Worm (Caenorhabditis elegans) whole organism, mixed stage, embryonic: ENCODE measurements around the gene fbxa-199.

Source experiments
- ceh-83 ChIP-seq: fragments of 200-800 bp; sonication (Bioruptor generic); optimal IDR thresholded peaks from 2 replicates; lab custom pipeline; 2018; ENCODE audit warnings: mild to moderate bottlenecking, missing genetic modification characterization, missing compliant biosample characterization
- ham-2 ChIP-seq: fragments of 200-800 bp; sonication (Bioruptor generic); optimal IDR thresholded peaks from 2 replicates; lab custom pipeline; 2018; ENCODE audit warnings: mild to moderate bottlenecking, missing genetic modification characterization, missing compliant biosample characterization
- mep-1 ChIP-seq: fragments of 150-350 bp; optimal IDR thresholded peaks from 2 replicates; lab custom pipeline; 2017; ENCODE audit warnings: missing biosample characterization, missing genetic modification reagents, missing genetic modification characterization, inconsistent platforms
- pha-4 ChIP-seq: fragments of 150-350 bp; optimal IDR thresholded peaks from 2 replicates; lab custom pipeline; 2018; ENCODE audit warnings: missing biosample characterization, missing genetic modification reagents, missing genetic modification characterization
- snpc-4 ChIP-seq: fragments of 150-350 bp; optimal IDR thresholded peaks from 2 replicates; lab custom pipeline; 2014; ENCODE audit warnings: missing biosample characterization, missing genetic modification characterization
- unc-62 ChIP-seq: fragments of 150-350 bp; optimal IDR thresholded peaks from 2 replicates; lab custom pipeline; 2014; ENCODE audit warnings: missing biosample characterization, missing genetic modification reagents, missing genetic modification characterization

DNA sequence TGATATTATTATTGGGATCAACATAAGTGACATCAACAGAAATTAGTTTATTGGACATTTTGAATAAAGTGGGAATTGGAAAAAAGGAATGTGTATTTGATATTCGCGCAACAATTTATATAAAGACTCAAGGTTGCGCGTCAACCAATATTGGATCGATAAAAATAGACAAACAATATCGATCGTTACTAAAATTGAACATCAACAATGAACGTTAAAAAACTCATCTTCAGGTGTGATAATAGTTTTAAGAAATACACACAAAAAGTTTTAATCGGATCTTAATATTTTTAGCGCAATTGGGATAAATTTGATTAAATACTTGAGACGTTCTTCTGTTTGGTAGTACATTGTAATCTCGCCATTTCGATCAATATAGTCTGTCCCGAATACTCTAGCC is 25.0 kb upstream of the fbxa-199 start, which contains the start of gene fbxa-104:
- no peak for TF ChIP-seq ceh-83 (GFP tag; lab: Kevin White, UChicago)
- TF ChIP-seq ham-2 (GFP tag; lab: Kevin White, UChicago): no peak
- TF ChIP-seq mep-1 (tag; lab: Kevin White, UChicago): no peak
- no peak for TF ChIP-seq snpc-4 (tag; lab: Kevin White, UChicago)
- no peak for TF ChIP-seq unc-62 (GFP tag; lab: Kevin White, UChicago)
- no peak for TF ChIP-seq pha-4 (tag; lab: Kevin White, UChicago)
